Worm (Caenorhabditis elegans) whole organism, mixed stage, embryonic: ENCODE data around the gene atgl-1.

Experiments
- ceh-83 ChIP-seq: fragments of 200-800 bp; sonication (Bioruptor generic); optimal IDR thresholded peaks from 2 replicates; lab custom pipeline; 2018; ENCODE audit warnings: mild to moderate bottlenecking, missing genetic modification characterization, missing compliant biosample characterization
- nhr-12 ChIP-seq: fragments of 150-350 bp; optimal IDR thresholded peaks from 2 replicates; lab custom pipeline; 2014; ENCODE audit warnings: missing biosample characterization, missing genetic modification characterization
- nhr-237 ChIP-seq: fragments of 150-350 bp; optimal IDR thresholded peaks from 2 replicates; lab custom pipeline; 2014; ENCODE audit warnings: missing biosample characterization, missing genetic modification characterization
- pha-4 ChIP-seq: fragments of 150-350 bp; optimal IDR thresholded peaks from 2 replicates; lab custom pipeline; 2018; ENCODE audit warnings: missing biosample characterization, missing genetic modification reagents, missing genetic modification characterization
- snpc-4 ChIP-seq: fragments of 150-350 bp; optimal IDR thresholded peaks from 2 replicates; lab custom pipeline; 2014; ENCODE audit warnings: missing biosample characterization, missing genetic modification characterization
- unc-39 ChIP-seq: fragments of 150-350 bp; optimal IDR thresholded peaks from 2 replicates; lab custom pipeline; 2014; ENCODE audit warnings: missing biosample characterization, missing genetic modification characterization
- unc-62 ChIP-seq: fragments of 150-350 bp; optimal IDR thresholded peaks from 2 replicates; lab custom pipeline; 2014; ENCODE audit warnings: missing biosample characterization, missing genetic modification reagents, missing genetic modification characterization
- ztf-11 ChIP-seq: fragments of 150-350 bp; optimal IDR thresholded peaks from 2 replicates; lab custom pipeline; 2014; ENCODE audit warnings: missing biosample characterization, missing genetic modification characterization

DNA sequence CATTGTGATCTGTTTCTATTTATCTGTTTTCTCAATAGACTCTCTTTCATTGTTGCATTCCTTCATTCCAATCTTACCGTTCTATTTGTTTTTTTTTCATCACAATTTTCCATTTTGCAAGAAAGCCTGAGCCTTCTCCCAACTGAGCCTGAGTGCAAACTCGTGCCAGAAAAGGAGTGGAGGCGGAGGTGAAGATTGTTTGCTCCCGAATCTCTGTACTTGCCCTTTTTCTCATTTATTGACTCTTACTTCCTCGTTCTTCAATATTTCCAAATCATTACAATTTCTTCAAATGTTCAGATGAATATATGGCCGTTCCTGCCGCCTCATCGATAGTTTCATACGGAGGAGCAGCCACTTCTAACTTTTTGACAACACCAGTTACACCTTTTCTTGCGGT, 12.4 kb downstream of the atgl-1 start, which contains the start of gene let-756:
- no peak for TF ChIP-seq nhr-237 (tag; lab: Kevin White, UChicago)
- no peak for TF ChIP-seq ztf-11 (tag; lab: Kevin White, UChicago)
- TF ChIP-seq nhr-12 (tag; lab: Kevin White, UChicago): no peak
- TF ChIP-seq unc-39: no peak
- TF ChIP-seq snpc-4 (tag; lab: Kevin White, UChicago): no peak
- no peak for TF ChIP-seq pha-4 (tag; lab: Kevin White, UChicago)
- TF ChIP-seq ceh-83 (GFP tag; lab: Kevin White, UChicago): no peak
- no peak for TF ChIP-seq unc-62 (GFP tag; lab: Kevin White, UChicago)
